Fruit fly (Drosophila melanogaster) whole organism, embryonic: ENCODE results near the gene Hr83.

Experiments
- Aef1 ChIP-seq: fragments of 200-800 bp; sonication (Bioruptor generic); IDR thresholded peaks from 3 replicates; pipeline ENCODE4 v1.3.6; 2022; ENCODE audit warnings: missing biosample characterization, missing genetic modification characterization
- Antp ChIP-seq: fragments of 200-800 bp; sonication (Bioruptor generic); optimal IDR thresholded peaks from 3 replicates; lab custom pipeline; 2016; ENCODE audit warnings: missing biosample characterization, missing genetic modification characterization
- CG10209 ChIP-seq: fragments of 200-800 bp; sonication (Bioruptor generic); optimal IDR thresholded peaks from 3 replicates; lab custom pipeline; 2017; ENCODE audit warnings: missing biosample characterization, mild to moderate bottlenecking, missing genetic modification characterization, missing genetic modification reagents
- CG10366 ChIP-seq: fragments of 200-800 bp; sonication (Bioruptor generic); IDR thresholded peaks from 2 replicates; pipeline ENCODE4 v1.3.6; 2022; ENCODE audit warnings: missing biosample characterization, missing genetic modification characterization
- CG10565 ChIP-seq: fragments of 200-800 bp; sonication (Bioruptor generic); optimal IDR thresholded peaks from 3 replicates; lab custom pipeline; 2016; ENCODE audit warnings: missing biosample characterization, mild to moderate bottlenecking, missing genetic modification characterization
- CG10959 ChIP-seq: fragments of 200-800 bp; sonication (Bioruptor generic); IDR thresholded peaks from 2 replicates; pipeline ENCODE4 v1.3.6; 2022; ENCODE audit warnings: missing biosample characterization, missing genetic modification characterization
- CG12071 ChIP-seq: fragments of 200-800 bp; sonication (Bioruptor generic); optimal IDR thresholded peaks from 3 replicates; lab custom pipeline; 2018; ENCODE audit warnings: missing biosample characterization, mild to moderate bottlenecking, missing genetic modification characterization
- CG14965 ChIP-seq: fragments of 200-800 bp; sonication (Bioruptor generic); optimal IDR thresholded peaks from 2 replicates; lab custom pipeline; 2016; ENCODE audit warnings: missing biosample characterization, missing genetic modification characterization, borderline replicate concordance
- CG15073 ChIP-seq: fragments of 200-800 bp; sonication (Bioruptor generic); optimal IDR thresholded peaks from 2 replicates; lab custom pipeline; 2016; ENCODE audit warnings: missing biosample characterization, missing genetic modification characterization
- CG1529 ChIP-seq: fragments of 200-800 bp; sonication (Bioruptor generic); optimal IDR thresholded peaks from 3 replicates; lab custom pipeline; 2018; ENCODE audit warnings: missing biosample characterization, missing genetic modification characterization
- CG31441 ChIP-seq: fragments of 200-800 bp; sonication (Bioruptor generic); IDR thresholded peaks from 2 replicates; pipeline ENCODE4 v1.3.6; 2022; ENCODE audit warnings: missing biosample characterization, missing genetic modification characterization
- CG32767 ChIP-seq: fragments of 200-800 bp; sonication (Bioruptor generic); IDR thresholded peaks from 2 replicates; pipeline ENCODE4 v1.3.6; 2022; ENCODE audit warnings: missing biosample characterization, missing genetic modification characterization
- CG34224 ChIP-seq: fragments of 200-800 bp; sonication (Bioruptor generic); IDR thresholded peaks from 3 replicates; pipeline ENCODE4 v1.3.6; 2022; ENCODE audit warnings: missing biosample characterization, missing genetic modification characterization; ENCODE audit not compliant: partially characterized antibody
- CG34422 ChIP-seq: fragments of 200-800 bp; sonication (Bioruptor generic); IDR thresholded peaks from 3 replicates; pipeline ENCODE4 v1.3.6; 2022; ENCODE audit warnings: missing biosample characterization, missing genetic modification characterization
- CG6765 ChIP-seq: fragments of 200-800 bp; sonication (Bioruptor generic); optimal IDR thresholded peaks from 3 replicates; lab custom pipeline; 2017; ENCODE audit warnings: missing biosample characterization, mild to moderate bottlenecking, missing genetic modification characterization
- CG7928 ChIP-seq: fragments of 200-800 bp; sonication (Bioruptor generic); optimal IDR thresholded peaks from 2 replicates; lab custom pipeline; 2017; ENCODE audit warnings: missing biosample characterization, mild to moderate bottlenecking, missing genetic modification characterization
- CG9727 ChIP-seq: fragments of 200-800 bp; sonication (Bioruptor generic); optimal IDR thresholded peaks from 3 replicates; lab custom pipeline; 2017; ENCODE audit warnings: missing biosample characterization, mild to moderate bottlenecking, missing genetic modification characterization
- CoRest ChIP-seq: fragments of 200-800 bp; sonication (Bioruptor generic); optimal IDR thresholded peaks from 3 replicates; lab custom pipeline; 2018; ENCODE audit warnings: missing biosample characterization, mild to moderate bottlenecking, missing genetic modification characterization, moderate library complexity
- Deaf1 ChIP-seq: fragments of 200-800 bp; optimal IDR thresholded peaks from 3 replicates; lab custom pipeline; 2019; ENCODE audit warnings: missing biosample characterization, mild to moderate bottlenecking, missing genetic modification characterization, moderate library complexity
- Eip74EF ChIP-seq, 2 experiments: fragments of 200-800 bp in 1 of 2; fragments of >200 bp in 1 of 2; sonication (Bioruptor generic) in 1 of 2; optimal IDR thresholded peaks; 2 replicates each; lab custom pipeline; 2017 to 2019; ENCODE audit warnings: missing biosample characterization in 2 of 2, missing genetic modification characterization in 2 of 2, mild to moderate bottlenecking in 1 of 2, moderate library complexity in 1 of 2
- Fer1 ChIP-seq: fragments of 200-800 bp; sonication (Bioruptor generic); optimal IDR thresholded peaks from 2 replicates; lab custom pipeline; 2017; ENCODE audit warnings: missing biosample characterization, mild to moderate bottlenecking, missing genetic modification characterization
- HLH3B ChIP-seq: fragments of 200-800 bp; sonication (Bioruptor generic); IDR thresholded peaks from 2 replicates; pipeline ENCODE4 v1.3.6; 2022; ENCODE audit warnings: missing biosample characterization, missing genetic modification characterization
- MBD-R2 ChIP-seq: fragments of 200-800 bp; sonication (Bioruptor generic); IDR thresholded peaks from 2 replicates; pipeline ENCODE4 v1.3.6; 2022; ENCODE audit warnings: missing biosample characterization, missing genetic modification characterization
- Mes4 ChIP-seq: fragments of 200-800 bp; sonication (Bioruptor generic); optimal IDR thresholded peaks from 2 replicates; lab custom pipeline; 2016; ENCODE audit warnings: missing biosample characterization, missing genetic modification characterization
- Side ChIP-seq: fragments of 200-800 bp; sonication (Bioruptor generic); optimal IDR thresholded peaks from 2 replicates; lab custom pipeline; 2016; ENCODE audit warnings: missing biosample characterization, missing genetic modification characterization
- Six4 ChIP-seq: fragments of 200-800 bp; sonication (Bioruptor generic); optimal IDR thresholded peaks from 2 replicates; lab custom pipeline; 2016; ENCODE audit warnings: missing biosample characterization, missing genetic modification characterization
- Sox102F ChIP-seq: fragments of 200-800 bp; sonication (Bioruptor generic); optimal IDR thresholded peaks from 2 replicates; lab custom pipeline; 2018; ENCODE audit warnings: missing biosample characterization, mild to moderate bottlenecking, missing genetic modification characterization, moderate library complexity
- Ssrp ChIP-seq: fragments of 200-800 bp; sonication (Bioruptor generic); optimal IDR thresholded peaks from 2 replicates; lab custom pipeline; 2018; ENCODE audit warnings: missing biosample characterization, mild to moderate bottlenecking, missing genetic modification characterization, moderate library complexity
- Stat92E ChIP-seq, 3 experiments: fragments of >200 bp in 2 of 3; fragments of 200-800 bp in 1 of 3; sonication (Bioruptor generic) in 1 of 3; optimal IDR thresholded peaks; 2 replicates each; lab custom pipeline; 2017 to 2019; ENCODE audit warnings: missing biosample characterization in 3 of 3, missing genetic modification characterization in 3 of 3, mild to moderate bottlenecking in 1 of 3, moderate library complexity in 1 of 3
- YL-1 ChIP-seq: fragments of 200-800 bp; sonication (Bioruptor generic); optimal IDR thresholded peaks from 3 replicates; lab custom pipeline; 2017; ENCODE audit warnings: missing biosample characterization, mild to moderate bottlenecking, missing genetic modification characterization
- br ChIP-seq: fragments of >200 bp; optimal IDR thresholded peaks from 2 replicates; lab custom pipeline; 2017
- cad ChIP-seq: fragments of >200 bp; optimal IDR thresholded peaks from 2 replicates; lab custom pipeline; 2017; ENCODE audit warnings: missing biosample characterization, missing genetic modification characterization
- caup ChIP-seq: fragments of 200-800 bp; sonication (Bioruptor generic); optimal IDR thresholded peaks from 3 replicates; lab custom pipeline; 2017; ENCODE audit warnings: missing biosample characterization, mild to moderate bottlenecking, missing genetic modification characterization, moderate library complexity; ENCODE audit not compliant: severe bottlenecking
- chinmo ChIP-seq: fragments of 200-800 bp; sonication (Bioruptor generic); IDR thresholded peaks from 4 replicates; pipeline ENCODE4 v1.3.6; 2022; ENCODE audit warnings: missing biosample characterization, missing genetic modification characterization; ENCODE audit not compliant: partially characterized antibody
- crol ChIP-seq: fragments of 200-800 bp; sonication (Bioruptor generic); IDR thresholded peaks from 2 replicates; pipeline ENCODE4 v1.3.6; 2022; ENCODE audit warnings: missing biosample characterization, missing genetic modification characterization
- cwo ChIP-seq: fragments of 200-800 bp; sonication (Bioruptor generic); optimal IDR thresholded peaks from 3 replicates; lab custom pipeline; 2017; ENCODE audit warnings: missing biosample characterization, missing genetic modification characterization, mild to moderate bottlenecking, moderate library complexity, missing genetic modification reagents
- ems ChIP-seq: fragments of 200-800 bp; sonication (Bioruptor generic); optimal IDR thresholded peaks from 3 replicates; lab custom pipeline; 2016; ENCODE audit warnings: missing biosample characterization, missing genetic modification characterization
- en ChIP-seq: fragments of 200-800 bp; sonication (Bioruptor generic); optimal IDR thresholded peaks from 2 replicates; lab custom pipeline; 2016; ENCODE audit warnings: missing biosample characterization, missing genetic modification characterization
- ftz-f1 ChIP-seq: fragments of 200-800 bp; sonication (Bioruptor generic); optimal IDR thresholded peaks from 2 replicates; lab custom pipeline; 2016; ENCODE audit warnings: missing biosample characterization, missing genetic modification characterization
- gro ChIP-seq: fragments of 200-800 bp; sonication (Bioruptor generic); optimal IDR thresholded peaks from 2 replicates; lab custom pipeline; 2016; ENCODE audit warnings: missing biosample characterization, missing genetic modification characterization
- gsb ChIP-seq: fragments of 200-800 bp; sonication (Bioruptor generic); IDR thresholded peaks from 2 replicates; pipeline ENCODE4 v1.3.6; 2022; ENCODE audit warnings: missing biosample characterization, missing genetic modification characterization
- mirr ChIP-seq: fragments of 200-800 bp; sonication (Bioruptor generic); optimal IDR thresholded peaks from 3 replicates; lab custom pipeline; 2018; ENCODE audit warnings: missing biosample characterization, mild to moderate bottlenecking, missing genetic modification characterization
- nerfin-2 ChIP-seq: fragments of 200-800 bp; sonication (Bioruptor generic); IDR thresholded peaks from 2 replicates; pipeline ENCODE4 v1.3.6; 2022; ENCODE audit warnings: missing biosample characterization, missing genetic modification characterization; ENCODE audit not compliant: partially characterized antibody
- onecut ChIP-seq: fragments of 200-800 bp; sonication (Bioruptor generic); IDR thresholded peaks from 2 replicates; pipeline ENCODE4 v1.3.6; 2022; ENCODE audit warnings: missing biosample characterization, missing genetic modification characterization
- peb ChIP-seq: fragments of 200-800 bp; sonication (Bioruptor generic); IDR thresholded peaks from 2 replicates; pipeline ENCODE4 v1.3.6; 2022; ENCODE audit warnings: missing biosample characterization, missing genetic modification characterization
- ro ChIP-seq: fragments of 200-800 bp; sonication (Bioruptor generic); IDR thresholded peaks from 2 replicates; pipeline ENCODE4 v1.3.6; 2022; ENCODE audit warnings: missing biosample characterization, missing genetic modification characterization
- sd ChIP-seq: fragments of 200-800 bp; sonication (Bioruptor generic); optimal IDR thresholded peaks from 3 replicates; lab custom pipeline; 2018; ENCODE audit warnings: missing biosample characterization, mild to moderate bottlenecking, missing genetic modification characterization, moderate library complexity
- tna ChIP-seq: fragments of 200-800 bp; sonication (Bioruptor generic); IDR thresholded peaks from 2 replicates; pipeline ENCODE4 v1.3.6; 2022; ENCODE audit warnings: missing biosample characterization, missing genetic modification characterization; ENCODE audit not compliant: partially characterized antibody
- toy ChIP-seq: fragments of 200-800 bp; sonication (Bioruptor generic); IDR thresholded peaks from 2 replicates; pipeline ENCODE4 v1.3.6; 2022; ENCODE audit warnings: missing biosample characterization, missing genetic modification characterization
- zen2 ChIP-seq: fragments of 200-800 bp; sonication (Bioruptor generic); IDR thresholded peaks from 3 replicates; pipeline ENCODE4 v1.3.6; 2022; ENCODE audit warnings: missing biosample characterization, missing genetic modification characterization; ENCODE audit not compliant: partially characterized antibody
- zfh2 ChIP-seq: fragments of 200-800 bp; sonication (Bioruptor generic); optimal IDR thresholded peaks from 2 replicates; lab custom pipeline; 2016; ENCODE audit warnings: missing biosample characterization, missing genetic modification characterization

Gene Hr83

DNA sequence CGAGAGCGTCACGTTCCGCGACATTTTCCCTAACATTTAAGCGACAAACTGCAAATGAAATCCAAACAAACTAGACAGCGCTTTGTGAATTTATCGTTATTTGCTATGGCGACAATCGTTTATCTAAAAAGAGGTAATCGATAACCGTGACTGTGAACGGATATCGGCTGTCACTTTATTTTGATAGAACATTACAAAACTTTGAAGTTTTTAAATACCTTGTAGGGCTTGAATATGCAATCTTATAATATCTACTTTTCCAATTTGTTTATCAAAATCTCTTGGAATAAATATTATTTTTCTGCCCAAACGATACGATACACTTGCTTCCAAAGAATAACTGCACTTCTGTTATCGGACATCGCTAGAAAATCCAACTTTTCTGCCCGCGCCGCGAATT, 31.1 kb downstream of the Hr83 start, which contains the start of the genes CG1024 and TfIIFalpha (continued):
- no peak for TF ChIP-seq CG34422 (GFP tag; lab: Robert Waterston, UW)
- no peak for TF ChIP-seq CG14965
- TF ChIP-seq caup (GFP tag; lab: Kevin White, UChicago): no peak
- TF ChIP-seq CG10366: no peak
- no peak for TF ChIP-seq ro (GFP tag; lab: Robert Waterston, UW)
- peak; percentile 96 for TF ChIP-seq CG34224 (GFP tag; lab: Robert Waterston, UW)
- TF ChIP-seq CG15073: no peak
- peak; percentile 24 for TF ChIP-seq CoRest (tag; lab: Kevin White, UChicago)
- TF ChIP-seq Deaf1 (tag; lab: Kevin White, UChicago): no peak
- TF ChIP-seq YL-1 (GFP tag; lab: Kevin White, UChicago): peak; percentile 44
- TF ChIP-seq en (GFP tag; lab: Kevin White, UChicago): no peak
- peak; percentile 20 for TF ChIP-seq Fer1 (GFP tag; lab: Kevin White, UChicago)
- no peak for TF ChIP-seq zfh2 (GFP tag; lab: Kevin White, UChicago)
- no peak for TF ChIP-seq gro (GFP tag; lab: Kevin White, UChicago)
- no peak for TF ChIP-seq cwo
- no peak for TF ChIP-seq HLH3B (GFP tag; lab: Robert Waterston, UW)
- TF ChIP-seq nerfin-2 (GFP tag; lab: Robert Waterston, UW): peak; percentile 96
- TF ChIP-seq chinmo (GFP tag; lab: Robert Waterston, UW): peak; percentile 78; the same call in 2 of the 4 replicates
- no peak for TF ChIP-seq gsb (GFP tag; lab: Robert Waterston, UW)
- TF ChIP-seq Mes4 (GFP tag; lab: Kevin White, UChicago): no peak
- no peak for TF ChIP-seq Aef1
- TF ChIP-seq CG7928 (GFP tag; lab: Kevin White, UChicago): no peak
- TF ChIP-seq toy (GFP tag; lab: Robert Waterston, UW): no peak
- no peak for TF ChIP-seq Six4
- TF ChIP-seq mirr (GFP tag; lab: Kevin White, UChicago): no peak
- no peak for TF ChIP-seq ftz-f1 (GFP tag; lab: Kevin White, UChicago)
- no peak for TF ChIP-seq Antp (GFP tag; lab: Kevin White, UChicago)
- TF ChIP-seq cad (GFP tag; lab: Kevin White, UChicago): no peak
- TF ChIP-seq Side (GFP tag; lab: Kevin White, UChicago): peak; percentile 3
- no peak for TF ChIP-seq peb
- TF ChIP-seq CG10209: no peak
- TF ChIP-seq CG6765 (GFP tag; lab: Kevin White, UChicago): no peak
- TF ChIP-seq crol: no peak
- no peak for TF ChIP-seq br (lab: Kevin White, UChicago)
- no peak for TF ChIP-seq ems (GFP tag; lab: Kevin White, UChicago)
- TF ChIP-seq tna: peak; percentile 89
- no peak for TF ChIP-seq CG9727 (GFP tag; lab: Kevin White, UChicago)
- TF ChIP-seq onecut (GFP tag; lab: Robert Waterston, UW): no peak
- TF ChIP-seq CG12071 (GFP tag; lab: Kevin White, UChicago): no peak
- TF ChIP-seq sd (tag; lab: Kevin White, UChicago): no peak
- no peak for TF ChIP-seq Ssrp (tag; lab: Kevin White, UChicago)
- TF ChIP-seq CG1529 (GFP tag; lab: Kevin White, UChicago): no peak
- no peak for TF ChIP-seq Sox102F
- TF ChIP-seq CG32767 (GFP tag; lab: Robert Waterston, UW): no peak
- peak; percentile 90 for TF ChIP-seq zen2
- peak; percentile 73 for TF ChIP-seq CG31441 (GFP tag; lab: Robert Waterston, UW)
- no peak for TF ChIP-seq CG10959
- TF ChIP-seq CG10565 (GFP tag; lab: Kevin White, UChicago): no peak
- TF ChIP-seq MBD-R2 (GFP tag; lab: Robert Waterston, UW): peak; percentile 73
- no peak for TF ChIP-seq Eip74EF (GFP tag; optimal IDR thresholded peaks at IDR 0.05; lab: Kevin White, UChicago)
- peak in 1 of 3 experiments; percentile 24 for TF ChIP-seq Stat92E (GFP tag; optimal IDR thresholded peaks at IDR 0.05; lab: Kevin White, UChicago)
